Fruit fly (Drosophila melanogaster): ENCODE data around the gene Ppn.
A peak's percentile ranks its signal among the peaks of the same experiment; 100 is the strongest.

Ppn gene

dm6 chr3R:28572692-28573643 is 32.8 kb upstream of the Ppn start:
- TF ChIP-seq dsf (GFP tag; optimal IDR thresholded peaks at IDR 0.05; ENCODE audit: borderline replicate concordance) (no peak), woc (GFP tag; optimal IDR thresholded peaks at IDR 0.05) (peak; percentile 16)

dm6 chr3R:28570805-28571204 is 30.7 kb upstream of the Ppn start:
- TF ChIP-seq Rel (GFP tag; optimal IDR thresholded peaks at IDR 0.05): no peak
- TF ChIP-seq Rel (tag; optimal IDR thresholded peaks at IDR 0.05): no peak

dm6 chr3R:28569529-28570175 is 29.5 kb upstream of the Ppn start:
- TF ChIP-seq pan (optimal IDR thresholded peaks at IDR 0.05) (no peak), h (GFP tag; optimal IDR thresholded peaks at IDR 0.05) (no peak), tai (GFP tag; optimal IDR thresholded peaks at IDR 0.05) (no peak), psq (GFP tag; optimal IDR thresholded peaks at IDR 0.05) (no peak), sage (GFP tag; optimal IDR thresholded peaks at IDR 0.05) (no peak), dsf (GFP tag; optimal IDR thresholded peaks at IDR 0.05; ENCODE audit: borderline replicate concordance) (no peak), br (GFP tag; optimal IDR thresholded peaks at IDR 0.05) (no peak), dl (GFP tag; optimal IDR thresholded peaks at IDR 0.05; ENCODE audit: insufficient read depth in 1 of 2, partially characterized antibody in 2 of 2) (no peak), lola (GFP tag; optimal IDR thresholded peaks at IDR 0.05) (no peak), N (GFP tag; optimal IDR thresholded peaks at IDR 0.05) (no peak), Rel (GFP tag; optimal IDR thresholded peaks at IDR 0.05) (no peak), Rel (tag; optimal IDR thresholded peaks at IDR 0.05) (no peak), Hr78 (GFP tag; optimal IDR thresholded peaks at IDR 0.05) (no peak), Hr83 (GFP tag; optimal IDR thresholded peaks at IDR 0.05; ENCODE audit: poor library complexity, severe bottlenecking) (no peak), CrebA (GFP tag; optimal IDR thresholded peaks at IDR 0.05; ENCODE audit: borderline replicate concordance) (no peak), ey (GFP tag; optimal IDR thresholded peaks at IDR 0.05) (no peak), CG32264 (GFP tag; optimal IDR thresholded peaks at IDR 0.05) (no peak), brk (GFP tag; optimal IDR thresholded peaks at IDR 0.05) (no peak)

- TF ChIP-seq usp (GFP tag; optimal IDR thresholded peaks at IDR 0.05): no peak
- TF ChIP-seq fru (GFP tag; optimal IDR thresholded peaks at IDR 0.05): no peak
- TF ChIP-seq Rel (GFP tag; optimal IDR thresholded peaks at IDR 0.05): no peak
- no peak for TF ChIP-seq Rel (tag; optimal IDR thresholded peaks at IDR 0.05)
- no peak for TF ChIP-seq Hr83 (GFP tag; optimal IDR thresholded peaks at IDR 0.05; ENCODE audit: poor library complexity, severe bottlenecking)
- no peak for TF ChIP-seq Mio (GFP tag; optimal IDR thresholded peaks at IDR 0.05)
- no peak for TF ChIP-seq Vsx2 (GFP tag; optimal IDR thresholded peaks at IDR 0.05; ENCODE audit: partially characterized antibody)
- TF ChIP-seq h (GFP tag; optimal IDR thresholded peaks at IDR 0.05): no peak
- TF ChIP-seq sv (GFP tag; optimal IDR thresholded peaks at IDR 0.05): no peak
- no peak for TF ChIP-seq N (GFP tag; optimal IDR thresholded peaks at IDR 0.05)
- TF ChIP-seq Dfd (GFP tag; optimal IDR thresholded peaks at IDR 0.05): no peak
These were observed 28.1 kb upstream of the Ppn start for dm6 chr3R:28568095-28568750.

dm6 chr3R:28563531-28563930 is 23.4 kb upstream of the Ppn start:
- no peak for TF ChIP-seq Hnf4 (GFP tag; optimal IDR thresholded peaks at IDR 0.05)
- TF ChIP-seq sage (GFP tag; optimal IDR thresholded peaks at IDR 0.05): no peak
- TF ChIP-seq Myc (optimal IDR thresholded peaks at IDR 0.05): no peak
- no peak for TF ChIP-seq Dif (GFP tag; optimal IDR thresholded peaks at IDR 0.05; ENCODE audit: partially characterized antibody)
